Fruit fly (Drosophila melanogaster) whole organism, wandering third instar larva: ENCODE results near the gene hiw.

ENCODE experiments used
- Abd-B ChIP-seq: fragments of >200 bp; optimal IDR thresholded peaks from 2 replicates; lab custom pipeline; 2017; ENCODE audit warnings: missing biosample characterization, missing genetic modification characterization
- CG32264 ChIP-seq: fragments of 200-800 bp; sonication (Bioruptor generic); optimal IDR thresholded peaks from 2 replicates; lab custom pipeline; 2016; ENCODE audit warnings: missing biosample characterization, missing genetic modification characterization
- CG9705 ChIP-seq: fragments of 200-800 bp; sonication (Bioruptor generic); optimal IDR thresholded peaks from 2 replicates; lab custom pipeline; 2018; ENCODE audit warnings: missing biosample characterization, mild to moderate bottlenecking, missing genetic modification characterization
- CrebA ChIP-seq: fragments of 200-800 bp; sonication (Bioruptor generic); optimal IDR thresholded peaks from 2 replicates; lab custom pipeline; 2016; ENCODE audit warnings: missing biosample characterization, mild to moderate bottlenecking, missing genetic modification characterization, borderline replicate concordance
- Dfd ChIP-seq: fragments of >200 bp; optimal IDR thresholded peaks from 2 replicates; lab custom pipeline; 2017; ENCODE audit warnings: missing biosample characterization, missing genetic modification characterization
- Dif ChIP-seq: fragments of 200-275, 200-300 bp; sonication (Bioruptor generic); optimal IDR thresholded peaks from 2 replicates; lab custom pipeline; 2018; ENCODE audit warnings: missing biosample characterization, missing genetic modification characterization; ENCODE audit not compliant: partially characterized antibody
- GATAd ChIP-seq: sonication (Bioruptor generic); optimal IDR thresholded peaks from 2 replicates; lab custom pipeline; 2016; ENCODE audit warnings: missing biosample characterization, missing genetic modification characterization
- HLH106 ChIP-seq: fragments of 200-800 bp; optimal IDR thresholded peaks from 3 replicates; lab custom pipeline; 2019; ENCODE audit warnings: missing biosample characterization, mild to moderate bottlenecking, missing genetic modification characterization, moderate library complexity
- Hnf4 ChIP-seq: fragments of 200-800 bp; sonication (Bioruptor generic); optimal IDR thresholded peaks from 2 replicates; lab custom pipeline; 2016; ENCODE audit warnings: missing biosample characterization, mild to moderate bottlenecking, missing genetic modification characterization
- Hr78 ChIP-seq: fragments of >200 bp; optimal IDR thresholded peaks from 2 replicates; lab custom pipeline; 2017; ENCODE audit warnings: missing biosample characterization, missing genetic modification characterization
- Hr83 ChIP-seq: fragments of 200-300 bp; sonication (Bioruptor generic); optimal IDR thresholded peaks from 2 replicates; lab custom pipeline; 2016; ENCODE audit warnings: missing biosample characterization, mild to moderate bottlenecking, missing genetic modification characterization, moderate library complexity; ENCODE audit not compliant: poor library complexity, severe bottlenecking
- Jra ChIP-seq: sonication (Bioruptor generic); optimal IDR thresholded peaks from 2 replicates; lab custom pipeline; 2016; ENCODE audit warnings: missing biosample characterization, missing genetic modification characterization
- Mio ChIP-seq: sonication (Bioruptor generic); optimal IDR thresholded peaks from 2 replicates; lab custom pipeline; 2016; ENCODE audit warnings: missing biosample characterization, missing genetic modification characterization
- Myc ChIP-seq: fragments of >200 bp; optimal IDR thresholded peaks from 2 replicates; lab custom pipeline; 2017
- N ChIP-seq: fragments of >200 bp; optimal IDR thresholded peaks from 2 replicates; lab custom pipeline; 2018; ENCODE audit warnings: missing biosample characterization, missing external identifiers, missing genetic modification characterization
- OdsH ChIP-seq: fragments of 200-800 bp; sonication (Bioruptor generic); optimal IDR thresholded peaks from 2 replicates; lab custom pipeline; 2016; ENCODE audit warnings: missing biosample characterization, mild to moderate bottlenecking, missing genetic modification characterization
- Rel ChIP-seq, 2 experiments: fragments of 200-800 bp; sonication (Bioruptor generic) in 1 of 2; optimal IDR thresholded peaks; 2 replicates in 1 of 2; 3 replicates in 1 of 2; lab custom pipeline; 2016 to 2019; ENCODE audit warnings: mild to moderate bottlenecking in 2 of 2, missing biosample characterization in 2 of 2, missing genetic modification characterization in 2 of 2, moderate library complexity in 1 of 2
- Sp1 ChIP-seq: fragments of 200-800 bp; sonication (Bioruptor generic); optimal IDR thresholded peaks from 3 replicates; lab custom pipeline; 2019; ENCODE audit warnings: missing biosample characterization, mild to moderate bottlenecking, missing genetic modification characterization, moderate library complexity
- Vsx2 ChIP-seq: fragments of 200-300, 225-300 bp; sonication (Bioruptor generic); optimal IDR thresholded peaks from 2 replicates; lab custom pipeline; 2018; ENCODE audit warnings: missing biosample characterization, missing genetic modification characterization; ENCODE audit not compliant: partially characterized antibody
- br ChIP-seq: fragments of 200-800 bp; sonication (Bioruptor generic); optimal IDR thresholded peaks from 2 replicates; lab custom pipeline; 2016; ENCODE audit warnings: missing biosample characterization, missing genetic modification characterization
- brk ChIP-seq: fragments of 200-800 bp; sonication (Bioruptor generic); optimal IDR thresholded peaks from 2 replicates; lab custom pipeline; 2016; ENCODE audit warnings: missing biosample characterization, mild to moderate bottlenecking, missing genetic modification characterization
- dl ChIP-seq, 2 experiments: fragments of 175-275, 200-275 bp in 1 of 2; fragments of 200-275 bp in 1 of 2; sonication (Bioruptor generic); optimal IDR thresholded peaks; lab custom pipeline; 2018; ENCODE audit warnings: mild to moderate bottlenecking in 2 of 2, missing biosample characterization in 2 of 2, missing genetic modification characterization in 2 of 2, moderate library complexity in 2 of 2; ENCODE audit not compliant: partially characterized antibody in 2 of 2, insufficient read depth in 1 of 2
- dmrt93B ChIP-seq: fragments of 200-800 bp; sonication (Bioruptor generic); optimal IDR thresholded peaks from 2 replicates; lab custom pipeline; 2018; ENCODE audit warnings: missing biosample characterization, mild to moderate bottlenecking, missing genetic modification characterization
- dsf ChIP-seq: sonication (Bioruptor generic); optimal IDR thresholded peaks from 2 replicates; lab custom pipeline; 2016; ENCODE audit warnings: missing biosample characterization, missing genetic modification characterization, borderline replicate concordance
- ey ChIP-seq: fragments of 200-800 bp; sonication (Bioruptor generic); optimal IDR thresholded peaks from 2 replicates; lab custom pipeline; 2016; ENCODE audit warnings: missing biosample characterization, missing genetic modification characterization
- foxo ChIP-seq, 2 experiments: fragments of 200-800 bp; sonication (Bioruptor generic); optimal IDR thresholded peaks; 2 replicates in 1 of 2; 3 replicates in 1 of 2; lab custom pipeline; 2016 to 2017; ENCODE audit warnings: missing biosample characterization in 2 of 2, missing genetic modification characterization in 2 of 2
- fru ChIP-seq: fragments of 200-800 bp; sonication (Bioruptor generic); optimal IDR thresholded peaks from 3 replicates; lab custom pipeline; 2016; ENCODE audit warnings: missing biosample characterization, mild to moderate bottlenecking, missing genetic modification characterization
- h ChIP-seq: fragments of 200-800 bp; sonication (Bioruptor generic); optimal IDR thresholded peaks from 3 replicates; lab custom pipeline; 2016; ENCODE audit warnings: missing biosample characterization, mild to moderate bottlenecking, missing genetic modification characterization
- jim ChIP-seq: fragments of 175-275, 200-325 bp; sonication (Bioruptor generic); optimal IDR thresholded peaks from 2 replicates; lab custom pipeline; 2016; ENCODE audit warnings: missing biosample characterization, mild to moderate bottlenecking, missing genetic modification characterization
- lola ChIP-seq: fragments of >200 bp; optimal IDR thresholded peaks from 2 replicates; lab custom pipeline; 2017; ENCODE audit warnings: missing biosample characterization, missing genetic modification characterization
- pan ChIP-seq: fragments of >200 bp; optimal IDR thresholded peaks from 2 replicates; lab custom pipeline; 2017
- psq ChIP-seq: fragments of 200-800 bp; sonication (Bioruptor generic); optimal IDR thresholded peaks from 3 replicates; lab custom pipeline; 2017; ENCODE audit warnings: missing biosample characterization, mild to moderate bottlenecking, missing genetic modification characterization, moderate library complexity
- rgr ChIP-seq: fragments of 200-800 bp; sonication (Bioruptor generic); optimal IDR thresholded peaks from 3 replicates; lab custom pipeline; 2016; ENCODE audit warnings: missing biosample characterization, mild to moderate bottlenecking, missing genetic modification characterization
- sage ChIP-seq: fragments of 200-800 bp; sonication (Bioruptor generic); optimal IDR thresholded peaks from 2 replicates; lab custom pipeline; 2016; ENCODE audit warnings: missing biosample characterization, mild to moderate bottlenecking, missing genetic modification characterization
- sv ChIP-seq: fragments of 200-800 bp; sonication (Bioruptor generic); optimal IDR thresholded peaks from 3 replicates; lab custom pipeline; 2016; ENCODE audit warnings: missing biosample characterization, missing genetic modification characterization
- tai ChIP-seq: sonication (Bioruptor generic); optimal IDR thresholded peaks from 2 replicates; lab custom pipeline; 2016; ENCODE audit warnings: missing biosample characterization, missing genetic modification characterization
- usp ChIP-seq: fragments of >200 bp; optimal IDR thresholded peaks from 2 replicates; lab custom pipeline; 2017; ENCODE audit warnings: missing biosample characterization, missing genetic modification characterization
- woc ChIP-seq: sonication (Bioruptor generic); optimal IDR thresholded peaks from 2 replicates; lab custom pipeline; 2016; ENCODE audit warnings: missing biosample characterization, mild to moderate bottlenecking, missing genetic modification characterization

The hiw gene

DNA sequence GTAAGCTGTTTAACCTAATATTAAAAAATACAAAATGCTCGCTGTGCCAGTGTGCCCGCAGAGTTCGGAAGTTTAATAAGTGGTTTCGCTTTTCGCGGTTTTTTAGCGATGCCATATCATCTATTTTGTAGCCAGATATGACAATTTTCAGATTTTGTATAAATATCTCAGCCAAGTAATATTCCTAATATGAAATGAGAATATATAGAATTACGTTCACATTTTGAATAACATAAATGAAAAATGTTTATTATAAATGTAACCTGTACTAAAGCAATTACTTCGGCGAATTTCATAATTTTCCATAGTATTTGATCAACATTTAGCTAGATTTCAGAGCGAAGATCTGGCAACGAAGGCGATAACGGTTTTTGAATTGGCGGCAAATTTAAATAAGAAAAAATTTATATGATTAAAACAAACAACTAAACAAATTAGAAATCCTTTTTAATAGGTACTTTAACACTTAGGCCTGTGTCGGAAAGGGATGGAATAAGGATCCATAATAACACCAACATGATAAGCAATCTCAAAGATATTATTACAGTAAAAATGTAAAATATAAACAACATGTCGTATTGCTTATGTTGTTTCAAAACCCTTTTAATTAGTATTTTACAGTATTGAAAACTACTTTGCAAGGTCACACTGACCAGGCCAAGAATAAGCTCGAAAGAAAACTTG lies 3.3 kb upstream of the hiw start, which contains the start of the genes opm and dob:
Gene opm (minus strand): TSS at position 59 of the 684 bp plus-strand sequence.
Gene dob (plus strand): TSS at position 634 of the 684 bp plus-strand sequence.
- TF ChIP-seq sv (GFP tag; lab: Kevin White, UChicago) (no peak), CG32264 (no peak), jim (GFP tag; lab: Kevin White, UChicago) (no peak), Hr83 (GFP tag; lab: Kevin White, UChicago) (no peak), Myc (peak; percentile 88), Sp1 (GFP tag; lab: Kevin White, UChicago) (peak; percentile 29), pan (lab: Kevin White, UChicago) (no peak), HLH106 (peak; percentile 46), br (no peak), GATAd (GFP tag; lab: Kevin White, UChicago) (no peak), Jra (GFP tag; lab: Kevin White, UChicago) (no peak), woc (peak; percentile 74), Abd-B (no peak), lola (GFP tag; lab: Kevin White, UChicago) (no peak), N (GFP tag; lab: Kevin White, UChicago) (no peak), foxo (GFP tag; optimal IDR thresholded peaks at IDR 0.05; lab: Kevin White, UChicago) (peak in 1 of 2 experiments; percentile 16), brk (no peak), OdsH (GFP tag; lab: Kevin White, UChicago) (no peak), h (GFP tag; lab: Kevin White, UChicago) (peak; percentile 32), CG9705 (no peak), fru (peak; percentile 12), Mio (no peak), psq (GFP tag; lab: Kevin White, UChicago) (peak; percentile 20), ey (no peak), dl (GFP tag; optimal IDR thresholded peaks at IDR 0.05; lab: Kevin White, UChicago; ENCODE audit: insufficient read depth in 1 of 2, partially characterized antibody in 2 of 2) (no peak), rgr (GFP tag; lab: Kevin White, UChicago) (no peak), tai (GFP tag; lab: Kevin White, UChicago) (no peak), Dfd (no peak), CrebA (GFP tag; lab: Kevin White, UChicago) (no peak), dsf (no peak), Rel (GFP tag; optimal IDR thresholded peaks at IDR 0.05; lab: Kevin White, UChicago) (no peak), Rel (tag; optimal IDR thresholded peaks at IDR 0.05; lab: Kevin White, UChicago) (peak; percentile 73), Vsx2 (GFP tag; lab: Kevin White, UChicago) (no peak), Dif (GFP tag; lab: Kevin White, UChicago) (no peak), dmrt93B (GFP tag; lab: Kevin White, UChicago) (no peak), sage (GFP tag; lab: Kevin White, UChicago) (no peak), Hnf4 (no peak), usp (GFP tag; lab: Kevin White, UChicago) (no peak), Hr78 (GFP tag; lab: Kevin White, UChicago) (no peak)

DNA sequence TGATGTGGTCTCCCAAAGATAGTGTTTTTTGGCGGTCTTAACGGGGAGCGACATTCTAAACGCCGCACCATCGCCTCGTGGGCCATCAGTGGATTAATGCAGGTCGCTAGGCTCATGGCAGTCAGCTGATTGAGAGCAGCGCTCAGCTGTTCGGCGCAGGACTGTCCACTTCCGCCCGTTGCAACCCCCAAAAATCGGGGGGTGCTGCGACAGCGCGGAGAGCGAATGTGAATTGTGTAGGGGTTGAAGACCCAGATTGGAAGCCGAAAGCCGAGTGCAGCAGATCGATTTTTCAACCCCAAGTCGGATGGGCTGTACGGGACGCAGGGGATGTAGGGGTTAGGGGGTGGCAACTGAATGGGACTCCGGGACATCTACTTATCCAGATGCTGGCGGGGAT lies 610 bp downstream of the hiw start:
- no peak for TF ChIP-seq foxo (GFP tag; optimal IDR thresholded peaks at IDR 0.05; lab: Kevin White, UChicago)
- TF ChIP-seq Hr83 (GFP tag; lab: Kevin White, UChicago) = no peak
- TF ChIP-seq jim (GFP tag; lab: Kevin White, UChicago) = no peak
- TF ChIP-seq HLH106 = no peak
- TF ChIP-seq, all 38 proteins: peak for 0

- no peak for TF ChIP-seq CrebA (GFP tag; lab: Kevin White, UChicago)
- TF ChIP-seq tai (GFP tag; lab: Kevin White, UChicago) = no peak
- no peak for TF ChIP-seq brk
- no peak for TF ChIP-seq usp (GFP tag; lab: Kevin White, UChicago)
- TF ChIP-seq Myc = no peak
- no peak for TF ChIP-seq Abd-B
- TF ChIP-seq Dif (GFP tag; lab: Kevin White, UChicago) = peak; percentile 17
- no peak for TF ChIP-seq br
- TF ChIP-seq psq (GFP tag; lab: Kevin White, UChicago) = peak; percentile 56
- TF ChIP-seq lola (GFP tag; lab: Kevin White, UChicago) = no peak
- no peak for TF ChIP-seq Dfd
Measured at dm6 chrX:15048713-15049112, 14.5 kb downstream of the hiw start.
